Fruit fly (Drosophila melanogaster) whole organism, embryonic: ENCODE data around the gene CG7213.
A peak's percentile ranks its signal among the peaks of the same experiment; 100 is the strongest.

Source experiments
- Atf-2 ChIP-seq: fragments of 200-800 bp; sonication (Bioruptor generic); optimal IDR thresholded peaks from 2 replicates; lab custom pipeline; 2016; ENCODE audit warnings: missing biosample characterization, missing genetic modification characterization
- Atf3 ChIP-seq: fragments of 200-800 bp; sonication (Bioruptor generic); optimal IDR thresholded peaks from 3 replicates; lab custom pipeline; 2016; ENCODE audit warnings: missing biosample characterization, missing genetic modification characterization
- B-H2 ChIP-seq: fragments of 200-800 bp; sonication (Bioruptor generic); optimal IDR thresholded peaks from 2 replicates; lab custom pipeline; 2018; ENCODE audit warnings: missing biosample characterization, mild to moderate bottlenecking, missing genetic modification characterization
- CG10267 ChIP-seq: fragments of 200-800 bp; sonication (Bioruptor generic); optimal IDR thresholded peaks from 2 replicates; lab custom pipeline; 2018; ENCODE audit warnings: missing biosample characterization, mild to moderate bottlenecking, missing genetic modification characterization, moderate library complexity
- CG12391 ChIP-seq: fragments of 200-800 bp; sonication (Bioruptor generic); optimal IDR thresholded peaks from 3 replicates; lab custom pipeline; 2018; ENCODE audit warnings: missing biosample characterization, mild to moderate bottlenecking, missing genetic modification characterization, moderate library complexity
- CG15696 ChIP-seq: fragments of 200-800 bp; sonication (Bioruptor generic); optimal IDR thresholded peaks from 2 replicates; lab custom pipeline; 2019; ENCODE audit warnings: missing biosample characterization, mild to moderate bottlenecking, missing genetic modification characterization, moderate library complexity
- CG17186 ChIP-seq: fragments of 200-800 bp; sonication (Bioruptor generic); optimal IDR thresholded peaks from 3 replicates; lab custom pipeline; 2017; ENCODE audit warnings: missing biosample characterization, missing genetic modification reagents, missing genetic modification characterization
- CG18011 ChIP-seq: fragments of 200-800 bp; sonication (Bioruptor generic); optimal IDR thresholded peaks from 2 replicates; lab custom pipeline; 2017; ENCODE audit warnings: missing biosample characterization, missing genetic modification characterization, mild to moderate bottlenecking, moderate library complexity, missing genotype
- CG18619 ChIP-seq: fragments of 200-800 bp; sonication (Bioruptor generic); optimal IDR thresholded peaks from 3 replicates; lab custom pipeline; 2017; ENCODE audit warnings: missing biosample characterization, mild to moderate bottlenecking, missing genetic modification characterization
- CG2202 ChIP-seq: fragments of 200-800 bp; sonication (Bioruptor generic); optimal IDR thresholded peaks from 2 replicates; lab custom pipeline; 2018; ENCODE audit warnings: missing biosample characterization, mild to moderate bottlenecking, missing genetic modification characterization
- CG34224 ChIP-seq: fragments of 200-800 bp; sonication (Bioruptor generic); IDR thresholded peaks from 3 replicates; pipeline ENCODE4 v1.3.6; 2022; ENCODE audit warnings: missing biosample characterization, missing genetic modification characterization; ENCODE audit not compliant: partially characterized antibody
- CG4617 ChIP-seq: fragments of 200-800 bp; sonication (Bioruptor generic); optimal IDR thresholded peaks from 3 replicates; lab custom pipeline; 2016; ENCODE audit warnings: missing biosample characterization, missing genetic modification characterization, borderline replicate concordance
- CG5180 ChIP-seq: fragments of 200-800 bp; sonication (Bioruptor generic); optimal IDR thresholded peaks from 3 replicates; lab custom pipeline; 2017; ENCODE audit warnings: missing biosample characterization, missing genetic modification characterization, mild to moderate bottlenecking, moderate library complexity, missing genetic modification reagents
- CG5245 ChIP-seq: fragments of 200-800 bp; sonication (Bioruptor generic); optimal IDR thresholded peaks from 3 replicates; lab custom pipeline; 2016; ENCODE audit warnings: missing biosample characterization, missing genetic modification characterization
- CG6813 ChIP-seq: fragments of 200-800 bp; sonication (Bioruptor generic); optimal IDR thresholded peaks from 2 replicates; lab custom pipeline; 2017; ENCODE audit warnings: missing biosample characterization, missing genetic modification characterization, mild to moderate bottlenecking, moderate library complexity, missing genetic modification reagents
- CG7928 ChIP-seq: fragments of 200-800 bp; sonication (Bioruptor generic); optimal IDR thresholded peaks from 2 replicates; lab custom pipeline; 2017; ENCODE audit warnings: missing biosample characterization, mild to moderate bottlenecking, missing genetic modification characterization
- CG8281 ChIP-seq: fragments of 200-800 bp; sonication (Bioruptor generic); optimal IDR thresholded peaks from 2 replicates; lab custom pipeline; 2018; ENCODE audit warnings: missing biosample characterization, mild to moderate bottlenecking, missing genetic modification characterization, moderate library complexity
- CG9817 ChIP-seq: fragments of 200-800 bp; sonication (Bioruptor generic); optimal IDR thresholded peaks from 2 replicates; lab custom pipeline; 2018; ENCODE audit warnings: missing biosample characterization, mild to moderate bottlenecking, missing genetic modification characterization, moderate library complexity
- CG9876 ChIP-seq: fragments of 200-800 bp; sonication (Bioruptor generic); optimal IDR thresholded peaks from 2 replicates; lab custom pipeline; 2016; ENCODE audit warnings: missing biosample characterization, missing genetic modification characterization
- CG9932 ChIP-seq: fragments of 200-800 bp; sonication (Bioruptor generic); IDR thresholded peaks from 2 replicates; pipeline ENCODE4 v1.3.6; 2022; ENCODE audit warnings: missing biosample characterization, missing genetic modification characterization
- Hey ChIP-seq: fragments of 200-800 bp; sonication (Bioruptor generic); optimal IDR thresholded peaks from 3 replicates; lab custom pipeline; 2018; ENCODE audit warnings: missing biosample characterization, mild to moderate bottlenecking, missing genetic modification characterization
- Hmx ChIP-seq: fragments of 200-800 bp; sonication (Bioruptor generic); optimal IDR thresholded peaks from 2 replicates; lab custom pipeline; 2016; ENCODE audit warnings: missing biosample characterization, missing genetic modification characterization
- Hr39 ChIP-seq: fragments of >200 bp; optimal IDR thresholded peaks from 2 replicates; lab custom pipeline; 2017
- Max ChIP-seq: fragments of 200-800 bp; sonication (Bioruptor generic); optimal IDR thresholded peaks from 2 replicates; lab custom pipeline; 2016; ENCODE audit warnings: missing biosample characterization, mild to moderate bottlenecking, missing genetic modification characterization
- Nf-YC ChIP-seq: fragments of 200-800 bp; optimal IDR thresholded peaks from 3 replicates; lab custom pipeline; 2019; ENCODE audit warnings: missing biosample characterization, mild to moderate bottlenecking, missing genetic modification characterization, moderate library complexity
- NfI ChIP-seq: fragments of 200-800 bp; sonication (Bioruptor generic); optimal IDR thresholded peaks from 3 replicates; lab custom pipeline; 2018; ENCODE audit warnings: missing biosample characterization, mild to moderate bottlenecking, missing genetic modification characterization, moderate library complexity
- Optix ChIP-seq: fragments of 200-800 bp; sonication (Bioruptor generic); IDR thresholded peaks from 3 replicates; pipeline ENCODE4 v1.3.6; 2022; ENCODE audit warnings: missing biosample characterization, missing genetic modification characterization
- PHDP ChIP-seq: fragments of 200-800 bp; sonication (Bioruptor generic); optimal IDR thresholded peaks from 3 replicates; lab custom pipeline; 2018; ENCODE audit warnings: missing biosample characterization, mild to moderate bottlenecking, missing genetic modification characterization, moderate library complexity
- Stat92E ChIP-seq, 3 experiments: fragments of >200 bp in 2 of 3; fragments of 200-800 bp in 1 of 3; sonication (Bioruptor generic) in 1 of 3; optimal IDR thresholded peaks; 2 replicates each; lab custom pipeline; 2017 to 2019; ENCODE audit warnings: missing biosample characterization in 3 of 3, missing genetic modification characterization in 3 of 3, mild to moderate bottlenecking in 1 of 3, moderate library complexity in 1 of 3
- az2 ChIP-seq: fragments of 200-800 bp; sonication (Bioruptor generic); optimal IDR thresholded peaks from 3 replicates; lab custom pipeline; 2016; ENCODE audit warnings: missing biosample characterization, missing genetic modification characterization
- cato ChIP-seq: fragments of 200-800 bp; sonication (Bioruptor generic); optimal IDR thresholded peaks from 2 replicates; lab custom pipeline; 2016; ENCODE audit warnings: missing biosample characterization, missing genetic modification characterization, borderline replicate concordance
- chm ChIP-seq: fragments of 200-800 bp; sonication (Bioruptor generic); IDR thresholded peaks from 2 replicates; pipeline ENCODE4 v1.3.6; 2022; ENCODE audit warnings: missing biosample characterization, missing genetic modification characterization
- en ChIP-seq: fragments of 200-800 bp; sonication (Bioruptor generic); optimal IDR thresholded peaks from 2 replicates; lab custom pipeline; 2016; ENCODE audit warnings: missing biosample characterization, missing genetic modification characterization
- fd3F ChIP-seq: fragments of 200-800 bp; sonication (Bioruptor generic); optimal IDR thresholded peaks from 2 replicates; lab custom pipeline; 2018; ENCODE audit warnings: missing biosample characterization, mild to moderate bottlenecking, missing genetic modification characterization, moderate library complexity
- fu2 ChIP-seq: fragments of 200-800 bp; sonication (Bioruptor generic); optimal IDR thresholded peaks from 2 replicates; lab custom pipeline; 2016; ENCODE audit warnings: missing biosample characterization, missing genetic modification characterization
- grn ChIP-seq: fragments of 200-800 bp; sonication (Bioruptor generic); optimal IDR thresholded peaks from 3 replicates; lab custom pipeline; 2017; ENCODE audit warnings: missing biosample characterization, missing genetic modification characterization
- gro ChIP-seq: fragments of 200-800 bp; sonication (Bioruptor generic); optimal IDR thresholded peaks from 2 replicates; lab custom pipeline; 2016; ENCODE audit warnings: missing biosample characterization, missing genetic modification characterization
- jigr1 ChIP-seq: fragments of 200-800 bp; sonication (Bioruptor generic); IDR thresholded peaks from 3 replicates; pipeline ENCODE4 v1.3.6; 2022; ENCODE audit warnings: missing biosample characterization, missing genetic modification characterization
- mld ChIP-seq: fragments of 200-800 bp; sonication (Bioruptor generic); IDR thresholded peaks from 3 replicates; pipeline ENCODE4 v1.3.6; 2022; ENCODE audit warnings: missing biosample characterization, missing genetic modification characterization; ENCODE audit not compliant: partially characterized antibody
- oc ChIP-seq: fragments of 200-800 bp; sonication (Bioruptor generic); optimal IDR thresholded peaks from 2 replicates; lab custom pipeline; 2018; ENCODE audit warnings: missing biosample characterization, mild to moderate bottlenecking, missing genetic modification characterization, moderate library complexity
- phol ChIP-seq: fragments of 200-800 bp; sonication (Bioruptor generic); optimal IDR thresholded peaks from 3 replicates; lab custom pipeline; 2018; ENCODE audit warnings: missing biosample characterization, mild to moderate bottlenecking, missing genetic modification characterization, moderate library complexity
- pzg ChIP-seq: fragments of 200-800 bp; sonication (Bioruptor generic); optimal IDR thresholded peaks from 3 replicates; lab custom pipeline; 2018; ENCODE audit warnings: missing biosample characterization, mild to moderate bottlenecking, missing genetic modification characterization, moderate library complexity
- slp2 ChIP-seq: fragments of 200-800 bp; sonication (Bioruptor generic); optimal IDR thresholded peaks from 2 replicates; lab custom pipeline; 2016; ENCODE audit warnings: missing biosample characterization, missing genetic modification characterization
- sna ChIP-seq: fragments of 200-800 bp; sonication (Bioruptor generic); IDR thresholded peaks from 2 replicates; pipeline ENCODE4 v1.3.6; 2022; ENCODE audit warnings: missing biosample characterization, missing genetic modification characterization; ENCODE audit not compliant: partially characterized antibody
- so ChIP-seq: fragments of 200-800 bp; sonication (Bioruptor generic); IDR thresholded peaks from 3 replicates; pipeline ENCODE4 v1.3.6; 2022; ENCODE audit warnings: missing biosample characterization, missing genetic modification characterization
- usp ChIP-seq: fragments of >200 bp; optimal IDR thresholded peaks from 2 replicates; lab custom pipeline; 2017; ENCODE audit warnings: missing biosample characterization, missing genetic modification characterization
- yki ChIP-seq: fragments of >200 bp; optimal IDR thresholded peaks from 3 replicates; lab custom pipeline; 2018
- zfh2 ChIP-seq: fragments of 200-800 bp; sonication (Bioruptor generic); optimal IDR thresholded peaks from 2 replicates; lab custom pipeline; 2016; ENCODE audit warnings: missing biosample characterization, missing genetic modification characterization

Gene CG7213

dm6 chr3L:8185263-8186227 lies 54.9 kb downstream of the CG7213 start (continued):
- TF ChIP-seq Hey (tag; lab: Kevin White, UChicago) = peak; percentile 53
- peak; percentile 26 for TF ChIP-seq CG18011 (GFP tag; lab: Kevin White, UChicago)
- TF ChIP-seq Nf-YC (tag; lab: Kevin White, UChicago) = peak; percentile 70
- peak; percentile 69 for TF ChIP-seq Atf-2 (GFP tag; lab: Kevin White, UChicago)
- TF ChIP-seq B-H2 (GFP tag; lab: Kevin White, UChicago) = no peak
- TF ChIP-seq zfh2 (GFP tag; lab: Kevin White, UChicago) = peak; percentile 46
- peak; percentile 11 for TF ChIP-seq PHDP
- peak; percentile 20 for TF ChIP-seq oc (tag; lab: Kevin White, UChicago)
- TF ChIP-seq Stat92E (GFP tag; optimal IDR thresholded peaks at IDR 0.05; lab: Kevin White, UChicago) = no peak
- TF ChIP-seq usp (GFP tag; lab: Kevin White, UChicago) = no peak
- TF ChIP-seq sna (GFP tag; lab: Robert Waterston, UW) = no peak
- no peak for TF ChIP-seq CG15696 (tag; lab: Kevin White, UChicago)
- TF ChIP-seq CG7928 (GFP tag; lab: Kevin White, UChicago) = no peak
- TF ChIP-seq pzg (GFP tag; lab: Kevin White, UChicago) = no peak
- TF ChIP-seq CG5180 (GFP tag; lab: Kevin White, UChicago) = peak; percentile 12
- no peak for TF ChIP-seq mld (GFP tag; lab: Robert Waterston, UW)
- no peak for TF ChIP-seq CG5245 (GFP tag; lab: Kevin White, UChicago)
- TF ChIP-seq NfI (GFP tag; lab: Kevin White, UChicago) = peak; percentile 24
- TF ChIP-seq CG18619 (GFP tag; lab: Kevin White, UChicago) = no peak
- no peak for TF ChIP-seq Hr39 (lab: Kevin White, UChicago)
- TF ChIP-seq grn = peak; percentile 99
- no peak for TF ChIP-seq yki (lab: Kevin White, UChicago)
- peak; percentile 9 for TF ChIP-seq CG10267 (tag; lab: Kevin White, UChicago)
- TF ChIP-seq CG8281 (tag; lab: Kevin White, UChicago) = no peak
- no peak for TF ChIP-seq jigr1 (GFP tag; lab: Robert Waterston, UW)
- peak; percentile 34 for TF ChIP-seq CG6813 (GFP tag; lab: Kevin White, UChicago)
- TF ChIP-seq Max (GFP tag; lab: Kevin White, UChicago) = peak; percentile 24
- TF ChIP-seq CG34224 (GFP tag; lab: Robert Waterston, UW) = 0 out of 3 replicates have a peak, but pooled peaks have one; percentile 15
- TF ChIP-seq CG12391 (tag; lab: Kevin White, UChicago) = peak; percentile 55
- peak; percentile 9 for TF ChIP-seq slp2 (GFP tag; lab: Kevin White, UChicago)
- no peak for TF ChIP-seq CG4617
- TF ChIP-seq fd3F (GFP tag; lab: Kevin White, UChicago) = no peak
- no peak for TF ChIP-seq Hmx (GFP tag; lab: Kevin White, UChicago)
- no peak for TF ChIP-seq CG2202 (tag; lab: Kevin White, UChicago)
- TF ChIP-seq en (GFP tag; lab: Kevin White, UChicago) = no peak
- peak; percentile 43 for TF ChIP-seq phol (tag; lab: Kevin White, UChicago)
- no peak for TF ChIP-seq chm (GFP tag; lab: Robert Waterston, UW)
- TF ChIP-seq CG9932 (GFP tag; lab: Robert Waterston, UW) = peak; percentile 62
- TF ChIP-seq Atf3 = peak; percentile 59
- TF ChIP-seq az2 (GFP tag; lab: Kevin White, UChicago) = peak; percentile 38
- TF ChIP-seq CG17186 = no peak
- TF ChIP-seq fu2 = peak; percentile 51
- TF ChIP-seq cato (GFP tag; lab: Kevin White, UChicago) = no peak
- TF ChIP-seq so (GFP tag; lab: Robert Waterston, UW) = no peak
- no peak for TF ChIP-seq CG9876
- TF ChIP-seq CG9817 (tag; lab: Kevin White, UChicago) = peak; percentile 47
- peak; percentile 70 for TF ChIP-seq gro (GFP tag; lab: Kevin White, UChicago)
- peak; percentile 56; the same call in 1 of the 3 replicates for TF ChIP-seq Optix (GFP tag; lab: Robert Waterston, UW)
